Worm (Caenorhabditis elegans): ENCODE results near the gene srbc-36.

The srbc-36 gene

DNA sequence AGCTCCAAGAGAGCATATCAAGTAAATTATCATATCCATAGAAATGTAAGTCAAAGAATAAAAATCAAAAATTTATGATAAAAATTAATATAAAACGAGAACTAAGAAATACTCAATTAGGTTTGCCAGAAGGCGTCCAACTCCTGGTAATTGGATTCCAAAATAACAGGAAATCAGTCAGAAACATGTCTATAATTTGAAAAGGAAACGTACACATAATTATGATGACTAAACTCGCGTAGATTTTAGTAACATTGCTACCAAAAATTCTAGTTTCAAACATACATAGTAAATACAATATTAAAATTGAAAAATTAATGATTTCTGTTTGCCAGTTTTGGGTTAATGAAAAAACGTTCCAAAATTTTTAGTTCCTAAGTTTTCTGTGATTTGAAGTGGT is 5.6 kb downstream of the srbc-36 start, which contains the start of gene srbc-33:
TSS of gene srbc-33 (minus strand) at position 101 of the 400 bp plus-strand sequence.
- TF ChIP-seq ama-1 (optimal IDR thresholded peaks at IDR 0.05) (no peak), ama-1 (GFP tag; optimal IDR thresholded peaks at IDR 0.05) (no peak), madf-10 (tag; optimal IDR thresholded peaks at IDR 0.05) (no peak), egl-44 (GFP tag; IDR thresholded peaks at IDR 0.05) (no peak), C17E4.6 (GFP tag; IDR thresholded peaks at IDR 0.05) (no peak), let-526 (GFP tag; IDR thresholded peaks at IDR 0.05) (no peak), K12H6.12 (tag; optimal IDR thresholded peaks at IDR 0.05) (no peak), lir-1 (GFP tag; conservative IDR thresholded peaks at IDR 0.05) (no peak), xnd-1 (tag; optimal IDR thresholded peaks at IDR 0.05) (no peak), unc-130 (GFP tag; optimal IDR thresholded peaks at IDR 0.05) (no peak), snpc-1.1 (tag; optimal IDR thresholded peaks at IDR 0.05; ENCODE audit: insufficient read depth) (no peak), mcd-1 (GFP tag; IDR thresholded peaks at IDR 0.05) (no peak), pbrm-1 (GFP tag; IDR thresholded peaks at IDR 0.05) (no peak)

DNA sequence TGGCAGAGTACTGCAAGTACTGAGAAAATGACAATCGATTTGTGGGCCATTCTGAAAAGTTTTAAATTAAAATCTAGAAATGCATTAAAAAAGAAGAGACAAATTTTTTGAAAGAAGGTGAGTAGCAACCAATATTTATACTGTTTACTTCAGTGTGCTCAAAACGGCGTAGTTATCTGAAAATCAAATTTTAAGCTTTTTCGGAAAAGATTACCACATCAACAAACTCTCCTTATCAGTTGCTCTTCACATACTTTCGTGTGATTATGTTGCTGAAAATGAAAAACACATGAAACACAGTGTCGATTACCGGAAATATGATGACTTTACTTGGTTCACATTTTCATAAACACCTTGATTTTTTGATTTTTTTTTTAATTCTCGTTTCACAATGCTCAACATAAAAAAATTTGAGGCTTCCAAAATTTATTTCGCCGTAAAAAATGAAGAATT is 7.8 kb downstream of the srbc-36 start, which contains the start of gene lys-7:
TSS of gene lys-7 (minus strand) at position 51 of the 453 bp plus-strand sequence.
- no peak for TF ChIP-seq F39B2.1 (GFP tag; IDR thresholded peaks at IDR 0.05)
- no peak for TF ChIP-seq ceh-40 (GFP tag; IDR thresholded peaks at IDR 0.05)
- no peak for TF ChIP-seq somi-1 (GFP tag; optimal IDR thresholded peaks at IDR 0.05)
- no peak for TF ChIP-seq lin-40 (tag; optimal IDR thresholded peaks at IDR 0.05)
- TF ChIP-seq sptf-2 (GFP tag; optimal IDR thresholded peaks at IDR 0.05): no peak
- TF ChIP-seq gei-17 (GFP tag; optimal IDR thresholded peaks at IDR 0.05): no peak
- TF ChIP-seq die-1 (tag; optimal IDR thresholded peaks at IDR 0.05): no peak
- TF ChIP-seq attf-6 (GFP tag; IDR thresholded peaks at IDR 0.05): no peak
- TF ChIP-seq lag-1 (GFP tag; IDR thresholded peaks at IDR 0.05): no peak
- TF ChIP-seq nhr-179 (tag; optimal IDR thresholded peaks at IDR 0.05): no peak
- TF ChIP-seq sea-2 (GFP tag; IDR thresholded peaks at IDR 0.05): no peak
- no peak for TF ChIP-seq efl-1 (GFP tag; optimal IDR thresholded peaks at IDR 0.05)
- no peak for TF ChIP-seq hlh-26 (GFP tag; conservative IDR thresholded peaks at IDR 0.05)
- TF ChIP-seq athp-1 (tag; optimal IDR thresholded peaks at IDR 0.05): no peak
- TF ChIP-seq pbrm-1 (GFP tag; IDR thresholded peaks at IDR 0.05): no peak

DNA sequence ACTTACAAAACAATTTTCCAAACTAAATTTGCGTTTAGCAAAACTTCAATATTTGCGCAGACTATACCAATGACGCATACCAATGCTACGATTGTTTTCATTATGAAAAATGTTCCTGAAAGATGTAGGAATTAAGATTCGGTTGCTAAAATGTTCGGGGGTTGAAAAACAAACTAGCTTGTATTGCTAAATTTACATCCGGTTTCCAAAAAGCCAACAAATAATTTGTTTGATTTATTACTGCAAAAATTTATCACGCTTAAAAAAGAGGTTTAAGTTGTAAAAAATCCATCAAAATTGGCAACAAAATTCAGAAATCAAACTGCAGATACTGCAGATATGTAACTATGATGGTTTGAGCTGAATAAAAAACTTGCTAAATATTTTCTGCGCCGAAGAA is 10.0 kb downstream of the srbc-36 start, which contains the start of gene srbc-30:
TSS of gene srbc-30 (minus strand) at position 101 of the 400 bp plus-strand sequence.
- TF ChIP-seq ceh-58 (GFP tag; IDR thresholded peaks at IDR 0.05) (no peak), F57A8.1 (GFP tag; optimal IDR thresholded peaks at IDR 0.05) (no peak), efl-1 (GFP tag; optimal IDR thresholded peaks at IDR 0.05) (no peak), madf-10 (tag; optimal IDR thresholded peaks at IDR 0.05) (no peak), lin-35 (GFP tag; optimal IDR thresholded peaks at IDR 0.05) (no peak), nhr-80 (tag; optimal IDR thresholded peaks at IDR 0.05) (no peak), madf-8 (GFP tag; conservative IDR thresholded peaks at IDR 0.05) (no peak), attf-6 (GFP tag; IDR thresholded peaks at IDR 0.05) (no peak), zim-3 (tag; optimal IDR thresholded peaks at IDR 0.05) (no peak), ztf-28 (GFP tag; IDR thresholded peaks at IDR 0.05) (no peak)

DNA sequence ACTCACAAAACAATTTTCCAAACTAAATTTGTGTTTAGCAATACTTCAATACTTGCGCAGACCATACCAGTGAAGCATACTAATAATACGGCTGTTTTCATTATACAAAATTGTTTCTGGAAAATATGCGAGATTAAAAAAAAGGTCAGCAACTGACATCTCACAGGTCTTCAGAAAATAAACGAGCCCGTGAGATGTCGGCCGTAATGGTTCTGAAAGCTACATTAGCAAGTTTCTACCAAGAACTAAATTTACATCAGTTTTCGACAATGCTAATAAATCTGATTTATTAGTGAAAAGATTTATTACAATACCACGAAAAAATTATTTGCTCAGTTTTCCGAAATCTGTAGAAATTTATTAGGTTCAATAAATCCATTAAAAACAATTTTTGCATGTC is 12.8 kb downstream of the srbc-36 start, which contains the start of gene srbc-31:
TSS of gene srbc-31 (minus strand) at position 101 of the 400 bp plus-strand sequence.
- TF ChIP-seq aptf-2 (GFP tag; conservative IDR thresholded peaks at IDR 0.05) (no peak), lag-1 (GFP tag; IDR thresholded peaks at IDR 0.05) (no peak), ztf-3 (GFP tag; optimal IDR thresholded peaks at IDR 0.05) (no peak), D2030.7 (GFP tag; IDR thresholded peaks at IDR 0.05) (no peak), dox-1 (GFP tag; IDR thresholded peaks at IDR 0.05) (no peak), hsf-1 (GFP tag; IDR thresholded peaks at IDR 0.05) (no peak), K11D2.4 (GFP tag; IDR thresholded peaks at IDR 0.05) (no peak), tbx-9 (tag; optimal IDR thresholded peaks at IDR 0.05; ENCODE audit: borderline replicate concordance) (no peak), ama-1 (optimal IDR thresholded peaks at IDR 0.05) (no peak), ama-1 (GFP tag; optimal IDR thresholded peaks at IDR 0.05) (no peak), lir-1 (GFP tag; conservative IDR thresholded peaks at IDR 0.05) (no peak), nfyb-1 (GFP tag; IDR thresholded peaks at IDR 0.05) (no peak), ceh-91 (GFP tag; IDR thresholded peaks at IDR 0.05) (no peak), ztf-22 (GFP tag; optimal IDR thresholded peaks at IDR 0.05) (no peak)

All from whole organism, young adult.